Worm (Caenorhabditis elegans) whole organism, young adult: ENCODE results near the gene str-262.

Experiments used
- B0019.2 ChIP-seq: fragments of 200-800 bp; sonication (Bioruptor generic); conservative IDR thresholded peaks from 2 replicates; pipeline ENCODE4 v1.3.6; 2022; ENCODE audit warnings: missing genetic modification reagents, missing genetic modification characterization, missing compliant biosample characterization
- B0035.1 ChIP-seq: sonication (generic microtip); optimal IDR thresholded peaks from 2 replicates; lab custom pipeline; 2016; ENCODE audit warnings: missing genetic modification characterization, mild to moderate bottlenecking, missing compliant biosample characterization, missing genotype, missing genetic modification reagents
- B0336.3 ChIP-seq: fragments of 200-800 bp; sonication (Bioruptor generic); IDR thresholded peaks from 2 replicates; pipeline ENCODE4 v1.3.6; 2022; ENCODE audit warnings: missing genetic modification characterization, missing compliant biosample characterization
- F22D6.2 ChIP-seq: sonication (generic microtip); optimal IDR thresholded peaks from 2 replicates; lab custom pipeline; 2016; ENCODE audit warnings: mild to moderate bottlenecking, missing genetic modification characterization, missing compliant biosample characterization
- F52B5.7 ChIP-seq: sonication (generic microtip); optimal IDR thresholded peaks from 2 replicates; lab custom pipeline; 2016; ENCODE audit warnings: mild to moderate bottlenecking, missing genetic modification characterization, missing compliant biosample characterization
- F57A8.1 ChIP-seq: fragments of 200-800 bp; sonication (Bioruptor generic); optimal IDR thresholded peaks from 2 replicates; lab custom pipeline; 2018; ENCODE audit warnings: mild to moderate bottlenecking, missing genetic modification characterization, moderate library complexity, missing compliant biosample characterization
- Y95B8A.8 ChIP-seq: fragments of 200-800 bp; sonication (Bioruptor generic); IDR thresholded peaks from 2 replicates; pipeline ENCODE4 v1.3.6; 2022; ENCODE audit warnings: missing genetic modification reagents, missing genetic modification characterization, missing compliant biosample characterization
- ZK185.1 ChIP-seq: sonication (generic microtip); optimal IDR thresholded peaks from 2 replicates; lab custom pipeline; 2016; ENCODE audit warnings: mild to moderate bottlenecking, missing genetic modification characterization, missing compliant biosample characterization; ENCODE audit not compliant: poor library complexity, severe bottlenecking
- atf-7 ChIP-seq: sonication (generic microtip); optimal IDR thresholded peaks from 2 replicates; lab custom pipeline; 2017; ENCODE audit warnings: mild to moderate bottlenecking, missing genetic modification characterization, missing compliant biosample characterization
- athp-1 ChIP-seq: sonication (generic microtip); optimal IDR thresholded peaks from 2 replicates; lab custom pipeline; 2017; ENCODE audit warnings: mild to moderate bottlenecking, missing genetic modification characterization, missing compliant biosample characterization
- attf-3 ChIP-seq: fragments of 200-800 bp; sonication (Bioruptor generic); conservative IDR thresholded peaks from 2 replicates; pipeline ENCODE4 v1.3.6; 2022; ENCODE audit warnings: missing genetic modification reagents, missing genetic modification characterization, missing compliant biosample characterization
- ccch-3 ChIP-seq: fragments of 200-800 bp; sonication (Bioruptor generic); optimal IDR thresholded peaks from 2 replicates; lab custom pipeline; 2018; ENCODE audit warnings: mild to moderate bottlenecking, missing genetic modification characterization, missing compliant biosample characterization
- cebp-1 ChIP-seq, 2 experiments: fragments of 200-800 bp in 1 of 2; sonication (Bioruptor generic) in 1 of 2; sonication (generic microtip) in 1 of 2; IDR thresholded peaks in 1 of 2; optimal IDR thresholded peaks in 1 of 2; 2 replicates each; pipeline versions ENCODE4 v1.3.6 to Lab custom; 2017 to 2022; ENCODE audit warnings: missing compliant biosample characterization in 2 of 2, missing genetic modification characterization in 2 of 2, mild to moderate bottlenecking in 1 of 2, missing genetic modification reagents in 1 of 2, moderate library complexity in 1 of 2
- ceh-27 ChIP-seq: fragments of 200-800 bp; sonication (Bioruptor generic); optimal IDR thresholded peaks from 2 replicates; lab custom pipeline; 2018; ENCODE audit warnings: mild to moderate bottlenecking, missing genetic modification characterization, moderate library complexity, missing compliant biosample characterization
- ceh-40 ChIP-seq: fragments of 200-800 bp; sonication (Bioruptor generic); IDR thresholded peaks from 2 replicates; pipeline ENCODE4 v1.3.6; 2022; ENCODE audit warnings: missing genetic modification characterization, missing compliant biosample characterization
- ceh-91 ChIP-seq: fragments of 200-800 bp; sonication (Bioruptor generic); IDR thresholded peaks from 2 replicates; pipeline ENCODE4 v1.3.6; 2022; ENCODE audit warnings: missing genetic modification reagents, missing genetic modification characterization, missing compliant biosample characterization
- chd-7 ChIP-seq: sonication (generic microtip); optimal IDR thresholded peaks from 2 replicates; lab custom pipeline; 2016; ENCODE audit warnings: mild to moderate bottlenecking, missing genetic modification characterization, moderate library complexity, missing compliant biosample characterization
- dpff-1 ChIP-seq: sonication (generic microtip); optimal IDR thresholded peaks from 2 replicates; lab custom pipeline; 2017; ENCODE audit warnings: mild to moderate bottlenecking, missing genetic modification characterization, missing compliant biosample characterization
- dpl-1 ChIP-seq: fragments of 150-350 bp; optimal IDR thresholded peaks from 2 replicates; lab custom pipeline; 2014; ENCODE audit warnings: missing biosample characterization, missing genetic modification reagents, missing genetic modification characterization
- egrh-3 ChIP-seq: fragments of 200-800 bp; sonication (Bioruptor generic); IDR thresholded peaks from 2 replicates; pipeline ENCODE4 v1.3.6; 2022; ENCODE audit warnings: missing genetic modification reagents, missing genetic modification characterization, missing compliant biosample characterization
- ekl-4 ChIP-seq: fragments of 200-800 bp; sonication (Bioruptor generic); IDR thresholded peaks from 2 replicates; pipeline ENCODE4 v1.3.6; 2022; ENCODE audit warnings: missing genetic modification reagents, missing genetic modification characterization, missing compliant biosample characterization
- ets-4 ChIP-seq: fragments of 200-800 bp; sonication (Bioruptor generic); optimal IDR thresholded peaks from 2 replicates; lab custom pipeline; 2018; ENCODE audit warnings: mild to moderate bottlenecking, missing genetic modification characterization, missing compliant biosample characterization
- gei-17 ChIP-seq: fragments of 200-800 bp; sonication (Bioruptor generic); optimal IDR thresholded peaks from 2 replicates; lab custom pipeline; 2018; ENCODE audit warnings: mild to moderate bottlenecking, missing genetic modification characterization, missing compliant biosample characterization
- hlh-26 ChIP-seq: fragments of 200-800 bp; sonication (Bioruptor generic); conservative IDR thresholded peaks from 2 replicates; pipeline ENCODE4 v1.3.6; 2022; ENCODE audit warnings: missing genetic modification reagents, missing genetic modification characterization, missing compliant biosample characterization
- let-526 ChIP-seq: fragments of 200-800 bp; sonication (Bioruptor generic); IDR thresholded peaks from 2 replicates; pipeline ENCODE4 v1.3.6; 2022; ENCODE audit warnings: missing genetic modification reagents, missing genetic modification characterization, missing compliant biosample characterization
- let-607 ChIP-seq, 2 experiments: fragments of 200-800 bp in 1 of 2; sonication (Bioruptor generic) in 1 of 2; sonication (generic microtip) in 1 of 2; optimal IDR thresholded peaks; 2 replicates each; lab custom pipeline; 2016 to 2018; ENCODE audit warnings: mild to moderate bottlenecking in 2 of 2, missing compliant biosample characterization in 2 of 2, missing genetic modification characterization in 2 of 2, moderate library complexity in 2 of 2, missing genotype in 1 of 2
- lin-40 ChIP-seq: sonication (generic microtip); optimal IDR thresholded peaks from 2 replicates; lab custom pipeline; 2016; ENCODE audit warnings: missing genetic modification characterization, mild to moderate bottlenecking, missing compliant biosample characterization, missing genotype, missing genetic modification reagents
- lir-1 ChIP-seq: fragments of 200-800 bp; sonication (Bioruptor generic); conservative IDR thresholded peaks from 2 replicates; pipeline ENCODE4 v1.3.6; 2022; ENCODE audit warnings: missing genetic modification reagents, missing genetic modification characterization, missing compliant biosample characterization
- madf-10 ChIP-seq: sonication (generic microtip); optimal IDR thresholded peaks from 2 replicates; lab custom pipeline; 2016; ENCODE audit warnings: mild to moderate bottlenecking, missing genetic modification characterization, missing compliant biosample characterization
- nfya-1 ChIP-seq: sonication (generic microtip); optimal IDR thresholded peaks from 2 replicates; lab custom pipeline; 2017; ENCODE audit warnings: antibody characterized with exemption, missing compliant biosample characterization, missing genetic modification characterization, borderline replicate concordance; ENCODE audit not compliant: insufficient read depth
- nfyb-1 ChIP-seq: fragments of 200-800 bp; sonication (Bioruptor generic); IDR thresholded peaks from 2 replicates; pipeline ENCODE4 v1.3.6; 2022; ENCODE audit warnings: missing genetic modification reagents, missing genetic modification characterization, missing compliant biosample characterization
- pbrm-1 ChIP-seq: fragments of 200-800 bp; sonication (Bioruptor generic); IDR thresholded peaks from 2 replicates; pipeline ENCODE4 v1.3.6; 2022; ENCODE audit warnings: missing genetic modification reagents, missing genetic modification characterization, missing compliant biosample characterization
- pha-4 ChIP-seq: fragments of 150-350 bp; sonication (generic microtip); optimal IDR thresholded peaks from 2 replicates; lab custom pipeline; 2014; ENCODE audit warnings: missing biosample characterization, missing genetic modification reagents, missing genetic modification characterization
- rcor-1 ChIP-seq: fragments of 200-800 bp; sonication (Bioruptor generic); IDR thresholded peaks from 2 replicates; pipeline ENCODE4 v1.3.6; 2022; ENCODE audit warnings: missing genetic modification reagents, missing genetic modification characterization, missing compliant biosample characterization
- rec-8 ChIP-seq, 2 experiments: sonication (generic microtip); optimal IDR thresholded peaks; 2 replicates each; lab custom pipeline; 2016; ENCODE audit warnings: mild to moderate bottlenecking in 2 of 2, missing genetic modification characterization in 2 of 2, missing genetic modification reagents in 2 of 2, missing genotype in 2 of 2, missing biosample characterization in 1 of 2, missing compliant biosample characterization in 1 of 2, moderate library complexity in 1 of 2
- repo-1 ChIP-seq: sonication (generic microtip); optimal IDR thresholded peaks from 2 replicates; lab custom pipeline; 2017; ENCODE audit warnings: mild to moderate bottlenecking, missing genetic modification characterization, missing compliant biosample characterization
- snpc-1.1 ChIP-seq: sonication (generic microtip); optimal IDR thresholded peaks from 2 replicates; lab custom pipeline; 2017; ENCODE audit warnings: missing genetic modification characterization, mild to moderate bottlenecking, missing compliant biosample characterization, antibody characterized with exemption, moderate library complexity, missing genotype, missing genetic modification reagents; ENCODE audit not compliant: insufficient read depth
- sptf-2 ChIP-seq: fragments of 200-800 bp; sonication (Bioruptor generic); optimal IDR thresholded peaks from 2 replicates; lab custom pipeline; 2018; ENCODE audit warnings: mild to moderate bottlenecking, missing genetic modification characterization, missing compliant biosample characterization
- tbp1 ChIP-seq: fragments of 200-800 bp; sonication (Bioruptor generic); optimal IDR thresholded peaks from 2 replicates; lab custom pipeline; 2018; ENCODE audit warnings: mild to moderate bottlenecking, missing genetic modification characterization, missing compliant biosample characterization
- unc-62 ChIP-seq: fragments of 150-350 bp; optimal IDR thresholded peaks from 2 replicates; lab custom pipeline; 2014; ENCODE audit warnings: missing biosample characterization, missing genetic modification reagents, missing genetic modification characterization
- zfh-2 ChIP-seq: fragments of 200-800 bp; sonication (Bioruptor generic); conservative IDR thresholded peaks from 2 replicates; pipeline ENCODE4 v1.3.6; 2022; ENCODE audit warnings: missing genetic modification reagents, missing genetic modification characterization, missing compliant biosample characterization
- ztf-18 ChIP-seq: sonication (generic microtip); optimal IDR thresholded peaks from 2 replicates; lab custom pipeline; 2016; ENCODE audit warnings: missing genotype, mild to moderate bottlenecking, missing genetic modification characterization, missing compliant biosample characterization
- ztf-28 ChIP-seq: fragments of 200-800 bp; sonication (Bioruptor generic); IDR thresholded peaks from 2 replicates; pipeline ENCODE4 v1.3.6; 2022; ENCODE audit warnings: missing genetic modification reagents, missing genetic modification characterization, missing compliant biosample characterization

str-262 gene

ce11 chrV:727484-728351 is 24.9 kb downstream of the str-262 start, which contains the start of the genes icl-1 and srh-2 (continued):
- TF ChIP-seq rec-8 (tag; optimal IDR thresholded peaks at IDR 0.05; lab: Kevin White, UChicago) (peak in 1 of 2 experiments; percentile 41), B0019.2 (GFP tag; lab: Robert Waterston, UW) (0 out of 2 replicates have a peak, but pooled peaks have one; percentile 3), let-526 (GFP tag; lab: Robert Waterston, UW) (0 out of 2 replicates have a peak, but pooled peaks have one; percentile 23), ZK185.1 (peak; percentile 27), nfya-1 (tag; lab: Kevin White, UChicago) (no peak), ceh-27 (GFP tag; lab: Kevin White, UChicago) (no peak), athp-1 (tag; lab: Kevin White, UChicago) (peak; percentile 61), ztf-18 (no peak), lin-40 (tag; lab: Kevin White, UChicago) (peak; percentile 18), F22D6.2 (tag; lab: Kevin White, UChicago) (peak; percentile 28), sptf-2 (GFP tag; lab: Kevin White, UChicago) (peak; percentile 64), dpff-1 (tag; lab: Kevin White, UChicago) (peak; percentile 68), ceh-40 (no peak), atf-7 (tag; lab: Kevin White, UChicago) (peak; percentile 47), zfh-2 (GFP tag; lab: Robert Waterston, UW) (peak; percentile 79), attf-3 (GFP tag; lab: Robert Waterston, UW) (no peak), ekl-4 (no peak), F57A8.1 (GFP tag; lab: Kevin White, UChicago) (no peak), ccch-3 (no peak), tbp1 (peak; percentile 10), ets-4 (GFP tag; lab: Kevin White, UChicago) (no peak), snpc-1.1 (tag; lab: Kevin White, UChicago) (no peak), B0035.1 (tag; lab: Kevin White, UChicago) (peak; percentile 39), F52B5.7 (tag; lab: Kevin White, UChicago) (peak; percentile 83), repo-1 (tag; lab: Kevin White, UChicago) (peak; percentile 97), hlh-26 (GFP tag; lab: Robert Waterston, UW) (0 out of 2 replicates have a peak, but pooled peaks have one; percentile 67), unc-62 (GFP tag; lab: Kevin White, UChicago) (no peak), ceh-91 (GFP tag; lab: Robert Waterston, UW) (no peak), cebp-1 (GFP tag; IDR thresholded peaks at IDR 0.05; lab: Robert Waterston, UW) (no peak; the same call in 1 of the 2 replicates), cebp-1 (tag; optimal IDR thresholded peaks at IDR 0.05; lab: Kevin White, UChicago) (peak; percentile 70), nfyb-1 (GFP tag; lab: Robert Waterston, UW) (peak; percentile 68), pha-4 (tag; lab: Kevin White, UChicago) (peak; percentile 60), madf-10 (tag; lab: Kevin White, UChicago) (peak; percentile 43), egrh-3 (GFP tag; lab: Robert Waterston, UW) (no peak; the same call in 1 of the 2 replicates), chd-7 (peak; percentile 42), rcor-1 (GFP tag; lab: Robert Waterston, UW) (0 out of 2 replicates have a peak, but pooled peaks have one; percentile 36), Y95B8A.8 (GFP tag; lab: Robert Waterston, UW) (peak; percentile 11; the same call in 1 of the 2 replicates), B0336.3 (GFP tag; lab: Robert Waterston, UW) (peak; percentile 74; the same call in 1 of the 2 replicates), gei-17 (GFP tag; lab: Kevin White, UChicago) (peak; percentile 35), pbrm-1 (GFP tag; lab: Robert Waterston, UW) (0 out of 2 replicates have a peak, but pooled peaks have one; percentile 26), dpl-1 (GFP tag; lab: Kevin White, UChicago) (no peak), ztf-28 (GFP tag; lab: Robert Waterston, UW) (0 out of 2 replicates have a peak, but pooled peaks have one; percentile 46), let-607 (tag; optimal IDR thresholded peaks at IDR 0.05; lab: Kevin White, UChicago) (no peak), lir-1 (GFP tag; lab: Robert Waterston, UW) (0 out of 2 replicates have a peak, but pooled peaks have one; percentile 12)
